Fruit fly (Drosophila melanogaster) whole organism, embryonic: ENCODE results near the gene Sumo.

Experiments
- Blimp-1 ChIP-seq: fragments of 200-800 bp; sonication (Bioruptor generic); optimal IDR thresholded peaks from 3 replicates; lab custom pipeline; 2018; ENCODE audit warnings: missing biosample characterization, missing genetic modification characterization, mild to moderate bottlenecking, moderate library complexity, missing genetic modification reagents
- CG10267 ChIP-seq: fragments of 200-800 bp; sonication (Bioruptor generic); optimal IDR thresholded peaks from 2 replicates; lab custom pipeline; 2018; ENCODE audit warnings: missing biosample characterization, mild to moderate bottlenecking, missing genetic modification characterization, moderate library complexity
- CG10366 ChIP-seq: fragments of 200-800 bp; sonication (Bioruptor generic); IDR thresholded peaks from 2 replicates; pipeline ENCODE4 v1.3.6; 2022; ENCODE audit warnings: missing biosample characterization, missing genetic modification characterization
- CG10979 ChIP-seq: fragments of 200-800 bp; sonication (Bioruptor generic); optimal IDR thresholded peaks from 2 replicates; lab custom pipeline; 2018; ENCODE audit warnings: missing biosample characterization, mild to moderate bottlenecking, missing genetic modification characterization, moderate library complexity
- CG11247 ChIP-seq: fragments of 200-800 bp; sonication (Bioruptor generic); IDR thresholded peaks from 2 replicates; pipeline ENCODE4 v1.3.6; 2022; ENCODE audit warnings: missing biosample characterization, missing genetic modification characterization
- CG12299 ChIP-seq: fragments of 200-800 bp; sonication (Bioruptor generic); optimal IDR thresholded peaks from 2 replicates; lab custom pipeline; 2018; ENCODE audit warnings: missing biosample characterization, mild to moderate bottlenecking, missing genetic modification characterization
- CG14014 ChIP-seq: fragments of 200-800 bp; sonication (Bioruptor generic); IDR thresholded peaks from 2 replicates; pipeline ENCODE4 v1.3.6; 2022; ENCODE audit warnings: missing biosample characterization, missing genetic modification characterization
- CG16779 ChIP-seq: fragments of 200-800 bp; sonication (Bioruptor generic); IDR thresholded peaks from 2 replicates; pipeline ENCODE4 v1.3.6; 2022; ENCODE audit warnings: missing biosample characterization, missing genetic modification characterization
- CG2889 ChIP-seq: fragments of 200-800 bp; sonication (Bioruptor generic); IDR thresholded peaks from 3 replicates; pipeline ENCODE4 v1.3.6; 2022; ENCODE audit warnings: missing biosample characterization, missing genetic modification characterization
- CG4360 ChIP-seq: fragments of 200-800 bp; sonication (Bioruptor generic); IDR thresholded peaks from 2 replicates; pipeline ENCODE4 v1.3.6; 2022; ENCODE audit warnings: missing biosample characterization, missing genetic modification characterization
- CG4617 ChIP-seq: fragments of 200-800 bp; sonication (Bioruptor generic); optimal IDR thresholded peaks from 3 replicates; lab custom pipeline; 2016; ENCODE audit warnings: missing biosample characterization, missing genetic modification characterization, borderline replicate concordance
- CG4854 ChIP-seq: fragments of 200-800 bp; sonication (Bioruptor generic); optimal IDR thresholded peaks from 2 replicates; lab custom pipeline; 2016; ENCODE audit warnings: missing biosample characterization, missing genetic modification characterization, inconsistent platforms
- CG6854 ChIP-seq: fragments of 200-800 bp; sonication (Bioruptor generic); optimal IDR thresholded peaks from 3 replicates; lab custom pipeline; 2017; ENCODE audit warnings: missing biosample characterization, mild to moderate bottlenecking, missing genetic modification characterization
- CG7786 ChIP-seq: fragments of 200-800 bp; sonication (Bioruptor generic); optimal IDR thresholded peaks from 2 replicates; lab custom pipeline; 2016; ENCODE audit warnings: missing biosample characterization, missing genetic modification characterization
- CG7839 ChIP-seq: fragments of 200-800 bp; sonication (Bioruptor generic); optimal IDR thresholded peaks from 3 replicates; lab custom pipeline; 2018; ENCODE audit warnings: missing biosample characterization, mild to moderate bottlenecking, missing genetic modification characterization, moderate library complexity
- CG8478 ChIP-seq: fragments of >200 bp; optimal IDR thresholded peaks from 2 replicates; lab custom pipeline; 2018
- CHES-1-like ChIP-seq: fragments of 200-800 bp; sonication (Bioruptor generic); optimal IDR thresholded peaks from 2 replicates; lab custom pipeline; 2016; ENCODE audit warnings: missing biosample characterization, missing genetic modification characterization
- D19B ChIP-seq: fragments of 200-800 bp; sonication (Bioruptor generic); optimal IDR thresholded peaks from 2 replicates; lab custom pipeline; 2017; ENCODE audit warnings: missing biosample characterization, mild to moderate bottlenecking, missing genetic modification characterization
- Dbx ChIP-seq: fragments of 200-800 bp; sonication (Bioruptor generic); IDR thresholded peaks from 3 replicates; pipeline ENCODE4 v1.3.6; 2022; ENCODE audit warnings: missing biosample characterization, missing genetic modification characterization
- Dp ChIP-seq: fragments of 200-800 bp; sonication (Bioruptor generic); optimal IDR thresholded peaks from 2 replicates; lab custom pipeline; 2018; ENCODE audit warnings: missing biosample characterization, mild to moderate bottlenecking, missing genetic modification characterization, moderate library complexity
- Fer3 ChIP-seq: fragments of 200-800 bp; sonication (Bioruptor generic); optimal IDR thresholded peaks from 2 replicates; lab custom pipeline; 2018; ENCODE audit warnings: missing biosample characterization, mild to moderate bottlenecking, missing genetic modification characterization, moderate library complexity
- HmgD ChIP-seq: fragments of 200-800 bp; sonication (Bioruptor generic); optimal IDR thresholded peaks from 3 replicates; lab custom pipeline; 2016; ENCODE audit warnings: missing biosample characterization, missing genetic modification characterization
- Hr3 ChIP-seq: fragments of 200-800 bp; sonication (Bioruptor generic); optimal IDR thresholded peaks from 3 replicates; lab custom pipeline; 2016; ENCODE audit warnings: missing biosample characterization, missing genetic modification characterization
- Mes4 ChIP-seq: fragments of 200-800 bp; sonication (Bioruptor generic); optimal IDR thresholded peaks from 2 replicates; lab custom pipeline; 2016; ENCODE audit warnings: missing biosample characterization, missing genetic modification characterization
- Optix ChIP-seq: fragments of 200-800 bp; sonication (Bioruptor generic); IDR thresholded peaks from 3 replicates; pipeline ENCODE4 v1.3.6; 2022; ENCODE audit warnings: missing biosample characterization, missing genetic modification characterization
- Scr ChIP-seq: fragments of 200-800 bp; sonication (Bioruptor generic); IDR thresholded peaks from 2 replicates; pipeline ENCODE4 v1.3.6; 2022; ENCODE audit warnings: missing biosample characterization, missing genetic modification characterization; ENCODE audit not compliant: partially characterized antibody
- Taf1 ChIP-seq: fragments of 200-800 bp; sonication (Bioruptor generic); IDR thresholded peaks from 2 replicates; pipeline ENCODE4 v1.3.6; 2022; ENCODE audit warnings: missing biosample characterization, missing genetic modification characterization
- Usf ChIP-seq: fragments of 200-800 bp; sonication (Bioruptor generic); optimal IDR thresholded peaks from 2 replicates; lab custom pipeline; 2017; ENCODE audit warnings: missing genotype, missing biosample characterization, missing genetic modification characterization
- ash1 ChIP-seq: fragments of 200-800 bp; sonication (Bioruptor generic); optimal IDR thresholded peaks from 2 replicates; lab custom pipeline; 2018; ENCODE audit warnings: missing biosample characterization, mild to moderate bottlenecking, missing genetic modification characterization
- ato ChIP-seq: fragments of 200-800 bp; sonication (Bioruptor generic); IDR thresholded peaks from 2 replicates; pipeline ENCODE4 v1.3.6; 2022; ENCODE audit warnings: missing biosample characterization, missing genetic modification characterization; ENCODE audit not compliant: partially characterized antibody
- dan ChIP-seq: fragments of 200-800 bp; sonication (Bioruptor generic); IDR thresholded peaks from 2 replicates; pipeline ENCODE4 v1.3.6; 2022; ENCODE audit warnings: missing biosample characterization, missing genetic modification characterization
- dati ChIP-seq: fragments of 200-800 bp; sonication (Bioruptor generic); IDR thresholded peaks from 2 replicates; pipeline ENCODE4 v1.3.6; 2022; ENCODE audit warnings: missing biosample characterization, missing genetic modification characterization
- disco-r ChIP-seq: fragments of 200-800 bp; sonication (Bioruptor generic); optimal IDR thresholded peaks from 2 replicates; lab custom pipeline; 2016; ENCODE audit warnings: missing biosample characterization, missing genetic modification characterization
- gcm ChIP-seq: fragments of 200-800 bp; sonication (Bioruptor generic); optimal IDR thresholded peaks from 2 replicates; lab custom pipeline; 2019; ENCODE audit warnings: missing biosample characterization, mild to moderate bottlenecking, missing genetic modification characterization, moderate library complexity
- gsb ChIP-seq: fragments of 200-800 bp; sonication (Bioruptor generic); IDR thresholded peaks from 2 replicates; pipeline ENCODE4 v1.3.6; 2022; ENCODE audit warnings: missing biosample characterization, missing genetic modification characterization
- hb ChIP-seq: fragments of 200-800 bp; sonication (Bioruptor generic); IDR thresholded peaks from 3 replicates; pipeline ENCODE4 v1.3.6; 2022; ENCODE audit warnings: missing biosample characterization, missing genetic modification characterization; ENCODE audit not compliant: partially characterized antibody
- hth ChIP-seq: fragments of >200 bp; optimal IDR thresholded peaks from 2 replicates; lab custom pipeline; 2017; ENCODE audit warnings: inconsistent platforms
- jing ChIP-seq: fragments of 200-800 bp; sonication (Bioruptor generic); optimal IDR thresholded peaks from 2 replicates; lab custom pipeline; 2018; ENCODE audit warnings: missing biosample characterization, mild to moderate bottlenecking, missing genetic modification characterization
- knrl ChIP-seq: fragments of 200-800 bp; sonication (Bioruptor generic); IDR thresholded peaks from 3 replicates; pipeline ENCODE4 v1.3.6; 2022; ENCODE audit warnings: missing biosample characterization, missing genetic modification characterization; ENCODE audit not compliant: partially characterized antibody
- nom ChIP-seq: fragments of 200-800 bp; sonication (Bioruptor generic); optimal IDR thresholded peaks from 2 replicates; lab custom pipeline; 2017; ENCODE audit warnings: missing biosample characterization, missing genetic modification characterization, mild to moderate bottlenecking, moderate library complexity, missing genetic modification reagents
- org-1 ChIP-seq: fragments of 200-800 bp; sonication (Bioruptor generic); optimal IDR thresholded peaks from 2 replicates; lab custom pipeline; 2017; ENCODE audit warnings: missing biosample characterization, missing genetic modification characterization
- schlank ChIP-seq: fragments of 200-800 bp; sonication (Bioruptor generic); optimal IDR thresholded peaks from 2 replicates; lab custom pipeline; 2018; ENCODE audit warnings: missing biosample characterization, mild to moderate bottlenecking, missing genetic modification characterization
- sna ChIP-seq: fragments of 200-800 bp; sonication (Bioruptor generic); IDR thresholded peaks from 2 replicates; pipeline ENCODE4 v1.3.6; 2022; ENCODE audit warnings: missing biosample characterization, missing genetic modification characterization; ENCODE audit not compliant: partially characterized antibody
- sob ChIP-seq: fragments of 200-800 bp; sonication (Bioruptor generic); IDR thresholded peaks from 2 replicates; pipeline ENCODE4 v1.3.6; 2022; ENCODE audit warnings: missing biosample characterization, missing genetic modification characterization
- sqz ChIP-seq: fragments of 200-800 bp; sonication (Bioruptor generic); optimal IDR thresholded peaks from 3 replicates; lab custom pipeline; 2018; ENCODE audit warnings: missing biosample characterization, mild to moderate bottlenecking, missing genetic modification characterization
- tgo ChIP-seq: fragments of 200-800 bp; sonication (Bioruptor generic); IDR thresholded peaks from 3 replicates; pipeline ENCODE4 v1.3.6; 2022; ENCODE audit warnings: missing biosample characterization, missing genetic modification characterization
- tio ChIP-seq: fragments of 200-800 bp; sonication (Bioruptor generic); optimal IDR thresholded peaks from 2 replicates; lab custom pipeline; 2017; ENCODE audit warnings: missing biosample characterization, missing genetic modification characterization, inconsistent platforms
- ttk ChIP-seq: fragments of 200-800 bp; sonication (Bioruptor generic); IDR thresholded peaks from 2 replicates; pipeline ENCODE4 v2.1.2; 2022; ENCODE audit warnings: missing biosample characterization, missing genetic modification characterization
- unc-4 ChIP-seq: fragments of 200-800 bp; sonication (Bioruptor generic); IDR thresholded peaks from 2 replicates; pipeline ENCODE4 v1.3.6; 2022; ENCODE audit warnings: missing biosample characterization, missing genetic modification characterization; ENCODE audit not compliant: partially characterized antibody
- z ChIP-seq: fragments of 200-800 bp; sonication (Bioruptor generic); IDR thresholded peaks from 3 replicates; pipeline ENCODE4 v1.3.6; 2022; ENCODE audit warnings: missing biosample characterization, missing genetic modification characterization
- zfh1 ChIP-seq: fragments of 200-800 bp; sonication (Bioruptor generic); IDR thresholded peaks from 3 replicates; pipeline ENCODE4 v1.3.6; 2022; ENCODE audit warnings: missing biosample characterization, missing genetic modification characterization

Sumo gene

DNA sequence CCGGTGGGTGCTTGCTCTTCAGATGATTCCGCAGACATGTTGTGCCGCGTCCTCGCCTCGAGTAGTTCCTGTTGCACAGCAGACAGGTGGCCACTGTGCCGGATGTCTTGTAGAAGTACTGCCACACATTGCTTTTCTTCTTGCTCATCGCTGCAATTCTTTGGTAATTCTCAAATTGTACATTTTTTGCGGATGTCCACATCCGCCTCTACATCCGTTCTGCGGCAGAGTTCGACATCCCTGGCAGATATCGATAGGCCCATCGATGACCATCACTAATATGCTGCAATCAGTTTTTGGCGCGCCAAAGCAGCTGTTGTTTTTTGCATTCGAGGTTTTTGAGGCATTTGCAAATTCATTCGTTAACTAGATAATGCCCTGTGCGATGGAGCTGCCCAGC is 10.7 kb downstream of the Sumo start, which contains the start of the genes CG13775 and CG3430 (continued):
- TF ChIP-seq CHES-1-like (GFP tag; lab: Kevin White, UChicago) (peak; percentile 56), disco-r (GFP tag; lab: Kevin White, UChicago) (no peak), CG4360 (GFP tag; lab: Robert Waterston, UW) (no peak), Taf1 (GFP tag; lab: Robert Waterston, UW) (no peak), Fer3 (tag; lab: Kevin White, UChicago) (no peak), unc-4 (GFP tag; lab: Robert Waterston, UW) (peak; percentile 72), dati (GFP tag; lab: Robert Waterston, UW) (no peak), CG7839 (tag; lab: Kevin White, UChicago) (no peak), nom (GFP tag; lab: Kevin White, UChicago) (peak; percentile 11), CG8478 (lab: Kevin White, UChicago) (no peak), Usf (no peak), CG10979 (tag; lab: Kevin White, UChicago) (no peak), CG4854 (GFP tag; lab: Kevin White, UChicago) (no peak), tgo (GFP tag; lab: Robert Waterston, UW) (no peak), HmgD (GFP tag; lab: Kevin White, UChicago) (peak; percentile 39), sna (GFP tag; lab: Robert Waterston, UW) (peak; percentile 53; the same call in 1 of the 2 replicates), Optix (GFP tag; lab: Robert Waterston, UW) (no peak), CG2889 (GFP tag; lab: Robert Waterston, UW) (no peak), ato (peak; percentile 20; the same call in 1 of the 2 replicates), CG6854 (GFP tag; lab: Kevin White, UChicago) (no peak), z (no peak), CG16779 (GFP tag; lab: Robert Waterston, UW) (no peak), CG14014 (GFP tag; lab: Robert Waterston, UW) (peak; percentile 33; the same call in 1 of the 2 replicates), Mes4 (GFP tag; lab: Kevin White, UChicago) (peak; percentile 8), Scr (GFP tag; lab: Robert Waterston, UW) (peak; percentile 67), CG12299 (tag; lab: Kevin White, UChicago) (no peak), CG11247 (peak; percentile 19; the same call in 1 of the 2 replicates), Blimp-1 (GFP tag; lab: Kevin White, UChicago) (no peak), knrl (GFP tag; lab: Robert Waterston, UW) (peak; percentile 67), gcm (GFP tag; lab: Kevin White, UChicago) (no peak), D19B (GFP tag; lab: Kevin White, UChicago) (no peak), ttk (GFP tag; lab: Robert Waterston, UW) (no peak), org-1 (GFP tag; lab: Kevin White, UChicago) (no peak), CG10366 (peak; percentile 18; the same call in 1 of the 2 replicates), CG10267 (peak; percentile 14), CG4617 (GFP tag; lab: Kevin White, UChicago) (peak; percentile 27), hb (GFP tag; lab: Robert Waterston, UW) (0 out of 3 replicates have a peak, but pooled peaks have one; percentile 44), ash1 (GFP tag; lab: Kevin White, UChicago) (no peak), tio (no peak), sqz (GFP tag; lab: Kevin White, UChicago) (no peak), Dbx (GFP tag; lab: Robert Waterston, UW) (peak; percentile 65; the same call in 1 of the 3 replicates), Dp (peak; percentile 82), CG7786 (GFP tag; lab: Kevin White, UChicago) (peak; percentile 46), hth (lab: Kevin White, UChicago) (no peak), schlank (tag; lab: Kevin White, UChicago) (no peak), dan (no peak), Hr3 (no peak), jing (GFP tag; lab: Kevin White, UChicago) (no peak), gsb (0 out of 2 replicates have a peak, but pooled peaks have one; percentile 14), zfh1 (peak; percentile 45; the same call in 2 of the 3 replicates), sob (GFP tag; lab: Robert Waterston, UW) (0 out of 2 replicates have a peak, but pooled peaks have one; percentile 45)
